Fruit fly (Drosophila melanogaster): ENCODE measurements around the gene Hk.

The Hk gene

DNA sequence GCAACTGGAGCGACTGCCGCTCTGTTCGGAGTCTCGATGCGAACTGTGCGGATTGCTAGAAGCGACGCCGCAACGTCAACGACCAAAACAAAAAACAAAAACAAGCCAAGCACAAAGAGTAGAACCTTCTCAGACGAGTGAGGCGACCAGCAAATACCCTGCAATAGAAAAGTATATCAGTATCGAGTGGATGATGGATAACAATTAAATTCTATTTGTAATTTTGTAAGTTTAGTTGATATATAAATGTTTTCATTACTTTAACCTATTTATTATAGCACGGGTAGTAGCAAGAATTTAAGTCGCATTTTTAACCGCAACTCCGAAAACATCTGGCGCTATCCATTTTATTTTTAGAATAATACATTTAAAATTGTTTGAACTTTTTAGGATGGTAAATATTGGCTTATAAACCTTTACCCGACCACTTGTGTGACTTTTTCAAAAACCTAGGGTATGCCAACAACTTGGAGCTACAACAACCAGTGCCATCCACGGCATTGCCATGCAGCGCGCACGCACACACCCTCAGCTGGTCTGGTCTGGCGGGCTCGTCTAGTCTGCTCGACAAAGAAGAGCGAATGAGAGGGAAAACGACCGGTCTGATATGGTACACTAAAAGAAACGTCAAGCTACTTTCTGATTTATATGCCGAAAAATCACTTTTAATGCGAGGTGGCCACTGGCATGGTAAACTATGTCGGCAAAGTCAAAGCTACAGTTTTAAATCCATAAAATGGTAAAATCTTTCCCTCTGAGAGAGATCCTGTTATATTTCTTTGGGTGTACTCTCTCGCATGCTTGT lies 2.1 kb upstream of the Hk start, which contains the start of gene CG12643 (continued):
- TF ChIP-seq Xbp1 (GFP tag; optimal IDR thresholded peaks at IDR 0.05) = peak; percentile 95
- TF ChIP-seq Antp (GFP tag; optimal IDR thresholded peaks at IDR 0.05) = peak; percentile 95
- TF ChIP-seq CG15514 (GFP tag; optimal IDR thresholded peaks at IDR 0.05) = peak; percentile 78
- peak; percentile 52 for TF ChIP-seq nom (GFP tag; optimal IDR thresholded peaks at IDR 0.05)
- TF ChIP-seq gfzf (GFP tag; optimal IDR thresholded peaks at IDR 0.05) = peak; percentile 13
- TF ChIP-seq corto (GFP tag; optimal IDR thresholded peaks at IDR 0.05) = peak; percentile 75
- TF ChIP-seq tna (GFP tag; IDR thresholded peaks at IDR 0.05; ENCODE audit: partially characterized antibody) = no peak
- peak; percentile 50 for TF ChIP-seq ftz-f1 (GFP tag; optimal IDR thresholded peaks at IDR 0.05)
- TF ChIP-seq ems (GFP tag; optimal IDR thresholded peaks at IDR 0.05) = peak; percentile 92
- TF ChIP-seq lbe (GFP tag; optimal IDR thresholded peaks at IDR 0.05) = peak; percentile 82
- peak; percentile 89 for TF ChIP-seq lmd (GFP tag; IDR thresholded peaks at IDR 0.05)
- TF ChIP-seq stc (GFP tag; IDR thresholded peaks at IDR 0.05) = peak; percentile 92
- TF ChIP-seq Ssrp (tag; optimal IDR thresholded peaks at IDR 0.05) = peak; percentile 78
- TF ChIP-seq CG31224 (GFP tag; IDR thresholded peaks at IDR 0.05) = peak; percentile 73
- TF ChIP-seq prd (optimal IDR thresholded peaks at IDR 0.05) = no peak
- TF ChIP-seq prd (GFP tag; IDR thresholded peaks at IDR 0.05) = peak; percentile 94
- peak; percentile 68 for TF ChIP-seq CG9817 (tag; optimal IDR thresholded peaks at IDR 0.05)
- peak; percentile 76 for TF ChIP-seq CG15269 (tag; optimal IDR thresholded peaks at IDR 0.05)
- peak; percentile 27 for TF ChIP-seq pros (GFP tag; optimal IDR thresholded peaks at IDR 0.05)
- TF ChIP-seq Blimp-1 (GFP tag; optimal IDR thresholded peaks at IDR 0.05) = peak; percentile 91
- peak; percentile 53 for TF ChIP-seq CG12299 (tag; optimal IDR thresholded peaks at IDR 0.05)
- TF ChIP-seq CG7928 (GFP tag; optimal IDR thresholded peaks at IDR 0.05) = peak; percentile 38
- peak; percentile 88 for TF ChIP-seq CG4328 (GFP tag; optimal IDR thresholded peaks at IDR 0.05)
- TF ChIP-seq Mrtf (GFP tag; IDR thresholded peaks at IDR 0.05) = peak; percentile 89
- TF ChIP-seq CG12744 (GFP tag; optimal IDR thresholded peaks at IDR 0.05) = peak; percentile 65
- TF ChIP-seq sob (GFP tag; IDR thresholded peaks at IDR 0.05) = peak; percentile 93
- TF ChIP-seq CG11398 (GFP tag; optimal IDR thresholded peaks at IDR 0.05) = peak; percentile 87
- no peak for TF ChIP-seq hb (GFP tag; IDR thresholded peaks at IDR 0.05; ENCODE audit: partially characterized antibody)
- TF ChIP-seq CG9437 (GFP tag; optimal IDR thresholded peaks at IDR 0.05) = peak; percentile 88
- TF ChIP-seq ssp (GFP tag; IDR thresholded peaks at IDR 0.05) = peak; percentile 83
- peak; percentile 53 for TF ChIP-seq YL-1 (GFP tag; optimal IDR thresholded peaks at IDR 0.05)
- peak; percentile 94 for TF ChIP-seq lab (GFP tag; optimal IDR thresholded peaks at IDR 0.05)
- peak; percentile 51 for TF ChIP-seq Nf-YB (GFP tag; optimal IDR thresholded peaks at IDR 0.05)
- peak; percentile 80 for TF ChIP-seq da (GFP tag; optimal IDR thresholded peaks at IDR 0.05)
- peak; percentile 90 for TF ChIP-seq slp2 (GFP tag; optimal IDR thresholded peaks at IDR 0.05)
- no peak for TF ChIP-seq tll (GFP tag; optimal IDR thresholded peaks at IDR 0.05)
- peak; percentile 86 for TF ChIP-seq Meics (GFP tag; optimal IDR thresholded peaks at IDR 0.05)
- peak; percentile 28 for TF ChIP-seq trh (GFP tag; optimal IDR thresholded peaks at IDR 0.05)
- peak; percentile 75 for TF ChIP-seq CG14965 (GFP tag; optimal IDR thresholded peaks at IDR 0.05; ENCODE audit: borderline replicate concordance)
- peak; percentile 86 for TF ChIP-seq B-H1 (GFP tag; IDR thresholded peaks at IDR 0.05)
- peak; percentile 85 for TF ChIP-seq Dbx (GFP tag; IDR thresholded peaks at IDR 0.05)
- peak; percentile 88 for TF ChIP-seq CG11695 (GFP tag; IDR thresholded peaks at IDR 0.05)
- peak; percentile 81 for TF ChIP-seq sug (tag; optimal IDR thresholded peaks at IDR 0.05)
- peak; percentile 70 for TF ChIP-seq B-H2 (GFP tag; optimal IDR thresholded peaks at IDR 0.05)
- TF ChIP-seq knrl (GFP tag; IDR thresholded peaks at IDR 0.05; ENCODE audit: partially characterized antibody) = no peak
- peak; percentile 84 for TF ChIP-seq CG13296 (GFP tag; optimal IDR thresholded peaks at IDR 0.05)
- peak; percentile 88 for TF ChIP-seq CG11093 (GFP tag; IDR thresholded peaks at IDR 0.05)
- TF ChIP-seq CG2116 (GFP tag; optimal IDR thresholded peaks at IDR 0.05) = peak; percentile 53

All from whole organism, embryonic.